Fruit fly (Drosophila melanogaster) whole organism, embryonic: Measurements from ENCODE around the gene CG12289.
A peak's percentile ranks its signal among the peaks of the same experiment; 100 is the strongest.

Experiments used
- Asciz ChIP-seq: fragments of 200-800 bp; sonication (Bioruptor generic); optimal IDR thresholded peaks from 2 replicates; lab custom pipeline; 2017; ENCODE audit warnings: missing biosample characterization, mild to moderate bottlenecking, missing genetic modification characterization, missing genetic modification reagents
- BEAF-32 ChIP-seq: fragments of 200-800 bp; sonication (Bioruptor generic); optimal IDR thresholded peaks from 3 replicates; lab custom pipeline; 2017; ENCODE audit warnings: missing biosample characterization, missing genetic modification characterization, mild to moderate bottlenecking, moderate library complexity, missing genetic modification reagents
- CG10209 ChIP-seq: fragments of 200-800 bp; sonication (Bioruptor generic); optimal IDR thresholded peaks from 3 replicates; lab custom pipeline; 2017; ENCODE audit warnings: missing biosample characterization, mild to moderate bottlenecking, missing genetic modification characterization, missing genetic modification reagents
- CG10431 ChIP-seq: fragments of 200-800 bp; sonication (Bioruptor generic); optimal IDR thresholded peaks from 3 replicates; lab custom pipeline; 2018; ENCODE audit warnings: missing biosample characterization, mild to moderate bottlenecking, missing genetic modification characterization
- CG10462 ChIP-seq: fragments of 200-800 bp; sonication (Bioruptor generic); optimal IDR thresholded peaks from 2 replicates; lab custom pipeline; 2016; ENCODE audit warnings: missing biosample characterization, missing genetic modification characterization
- CG11093 ChIP-seq: fragments of 200-800 bp; sonication (Bioruptor generic); IDR thresholded peaks from 3 replicates; pipeline ENCODE4 v1.3.6; 2022; ENCODE audit warnings: missing biosample characterization, missing genetic modification characterization
- CG11695 ChIP-seq: fragments of 200-800 bp; sonication (Bioruptor generic); IDR thresholded peaks from 3 replicates; pipeline ENCODE4 v1.3.6; 2022; ENCODE audit warnings: missing biosample characterization, missing genetic modification characterization
- CG18262 ChIP-seq: fragments of 200-800 bp; optimal IDR thresholded peaks from 3 replicates; lab custom pipeline; 2019; ENCODE audit warnings: missing biosample characterization, mild to moderate bottlenecking, missing genetic modification characterization, moderate library complexity
- CG2202 ChIP-seq: fragments of 200-800 bp; sonication (Bioruptor generic); optimal IDR thresholded peaks from 2 replicates; lab custom pipeline; 2018; ENCODE audit warnings: missing biosample characterization, mild to moderate bottlenecking, missing genetic modification characterization
- CG2889 ChIP-seq: fragments of 200-800 bp; sonication (Bioruptor generic); IDR thresholded peaks from 3 replicates; pipeline ENCODE4 v1.3.6; 2022; ENCODE audit warnings: missing biosample characterization, missing genetic modification characterization
- CG3065 ChIP-seq: fragments of 200-800 bp; sonication (Bioruptor generic); optimal IDR thresholded peaks from 2 replicates; lab custom pipeline; 2016; ENCODE audit warnings: missing biosample characterization, missing genetic modification characterization
- CG3163 ChIP-seq: fragments of 200-800 bp; sonication (Bioruptor generic); optimal IDR thresholded peaks from 3 replicates; lab custom pipeline; 2016; ENCODE audit warnings: missing biosample characterization, missing genetic modification characterization
- CG3995 ChIP-seq: fragments of 200-800 bp; sonication (Bioruptor generic); optimal IDR thresholded peaks from 3 replicates; lab custom pipeline; 2016; ENCODE audit warnings: missing biosample characterization, missing genetic modification characterization
- CG4424 ChIP-seq: fragments of 200-800 bp; sonication (Bioruptor generic); optimal IDR thresholded peaks from 3 replicates; lab custom pipeline; 2016; ENCODE audit warnings: missing biosample characterization, missing genetic modification characterization
- CG6654 ChIP-seq: fragments of 200-800 bp; sonication (Bioruptor generic); optimal IDR thresholded peaks from 2 replicates; lab custom pipeline; 2017; ENCODE audit warnings: missing biosample characterization, mild to moderate bottlenecking, missing genetic modification characterization
- CG6683 ChIP-seq: fragments of 200-800 bp; sonication (Bioruptor generic); optimal IDR thresholded peaks from 2 replicates; lab custom pipeline; 2017; ENCODE audit warnings: missing biosample characterization, mild to moderate bottlenecking, missing genetic modification characterization, missing genetic modification reagents
- CG6689 ChIP-seq: fragments of 200-800 bp; sonication (Bioruptor generic); IDR thresholded peaks from 2 replicates; pipeline ENCODE4 v1.3.6; 2022; ENCODE audit warnings: missing biosample characterization, missing genetic modification characterization
- CG7839 ChIP-seq: fragments of 200-800 bp; sonication (Bioruptor generic); optimal IDR thresholded peaks from 3 replicates; lab custom pipeline; 2018; ENCODE audit warnings: missing biosample characterization, mild to moderate bottlenecking, missing genetic modification characterization, moderate library complexity
- CG8944 ChIP-seq: fragments of 200-800 bp; sonication (Bioruptor generic); optimal IDR thresholded peaks from 3 replicates; lab custom pipeline; 2016; ENCODE audit warnings: missing biosample characterization, missing genetic modification characterization
- CG9437 ChIP-seq: fragments of 200-800 bp; sonication (Bioruptor generic); optimal IDR thresholded peaks from 2 replicates; lab custom pipeline; 2018; ENCODE audit warnings: missing biosample characterization, mild to moderate bottlenecking, missing genetic modification characterization
- Fer3 ChIP-seq: fragments of 200-800 bp; sonication (Bioruptor generic); optimal IDR thresholded peaks from 2 replicates; lab custom pipeline; 2018; ENCODE audit warnings: missing biosample characterization, mild to moderate bottlenecking, missing genetic modification characterization, moderate library complexity
- GATAe ChIP-seq: fragments of 200-800 bp; sonication (Bioruptor generic); conservative IDR thresholded peaks from 2 replicates; pipeline ENCODE4 v1.3.6; 2022; ENCODE audit warnings: missing biosample characterization, missing genetic modification characterization
- Hmr ChIP-seq: fragments of 200-800 bp; sonication (Bioruptor generic); optimal IDR thresholded peaks from 3 replicates; lab custom pipeline; 2017; ENCODE audit warnings: mild to moderate bottlenecking, missing biosample characterization, missing genetic modification reagents, missing genetic modification characterization
- Hr39 ChIP-seq: fragments of >200 bp; optimal IDR thresholded peaks from 2 replicates; lab custom pipeline; 2017
- Med ChIP-seq: fragments of 200-800 bp; sonication (Bioruptor generic); peaks from one replicate; lab custom pipeline; 2016; ENCODE audit warnings: missing biosample characterization, missing genetic modification characterization, mild to moderate bottlenecking, inconsistent platforms, moderate library complexity
- NK7.1 ChIP-seq: fragments of 200-800 bp; sonication (Bioruptor generic); optimal IDR thresholded peaks from 3 replicates; lab custom pipeline; 2016; ENCODE audit warnings: missing biosample characterization, missing genetic modification characterization
- Scr ChIP-seq: fragments of 200-800 bp; sonication (Bioruptor generic); IDR thresholded peaks from 2 replicates; pipeline ENCODE4 v1.3.6; 2022; ENCODE audit warnings: missing biosample characterization, missing genetic modification characterization; ENCODE audit not compliant: partially characterized antibody
- Stat92E ChIP-seq, 3 experiments: fragments of >200 bp in 2 of 3; fragments of 200-800 bp in 1 of 3; sonication (Bioruptor generic) in 1 of 3; optimal IDR thresholded peaks; 2 replicates each; lab custom pipeline; 2017 to 2019; ENCODE audit warnings: missing biosample characterization in 3 of 3, missing genetic modification characterization in 3 of 3, mild to moderate bottlenecking in 1 of 3, moderate library complexity in 1 of 3
- Taf1 ChIP-seq: fragments of 200-800 bp; sonication (Bioruptor generic); IDR thresholded peaks from 2 replicates; pipeline ENCODE4 v1.3.6; 2022; ENCODE audit warnings: missing biosample characterization, missing genetic modification characterization
- aop ChIP-seq: fragments of 200-800 bp; sonication (Bioruptor generic); IDR thresholded peaks from 2 replicates; pipeline ENCODE4 v1.3.6; 2022; ENCODE audit warnings: missing biosample characterization, missing genetic modification characterization
- dati ChIP-seq: fragments of 200-800 bp; sonication (Bioruptor generic); IDR thresholded peaks from 2 replicates; pipeline ENCODE4 v1.3.6; 2022; ENCODE audit warnings: missing biosample characterization, missing genetic modification characterization
- dm ChIP-seq: fragments of 200-800 bp; sonication (Bioruptor generic); optimal IDR thresholded peaks from 3 replicates; lab custom pipeline; 2016; ENCODE audit warnings: missing biosample characterization, missing genetic modification characterization
- dmrt99B ChIP-seq: fragments of 200-800 bp; sonication (Bioruptor generic); optimal IDR thresholded peaks from 2 replicates; lab custom pipeline; 2018; ENCODE audit warnings: missing biosample characterization, mild to moderate bottlenecking, missing genetic modification characterization, moderate library complexity
- dysf ChIP-seq: fragments of 200-800 bp; sonication (Bioruptor generic); IDR thresholded peaks from 3 replicates; pipeline ENCODE4 v1.3.6; 2022; ENCODE audit warnings: missing biosample characterization, missing genetic modification characterization
- gcm ChIP-seq: fragments of 200-800 bp; sonication (Bioruptor generic); optimal IDR thresholded peaks from 2 replicates; lab custom pipeline; 2019; ENCODE audit warnings: missing biosample characterization, mild to moderate bottlenecking, missing genetic modification characterization, moderate library complexity
- grau ChIP-seq: fragments of 200-800 bp; optimal IDR thresholded peaks from 3 replicates; lab custom pipeline; 2019; ENCODE audit warnings: missing biosample characterization, mild to moderate bottlenecking, missing genetic modification characterization, moderate library complexity
- gsb ChIP-seq: fragments of 200-800 bp; sonication (Bioruptor generic); IDR thresholded peaks from 2 replicates; pipeline ENCODE4 v1.3.6; 2022; ENCODE audit warnings: missing biosample characterization, missing genetic modification characterization
- gt ChIP-seq: fragments of 200-800 bp; sonication (Bioruptor generic); IDR thresholded peaks from 2 replicates; pipeline ENCODE4 v1.3.6; 2022; ENCODE audit warnings: missing biosample characterization, missing genetic modification characterization
- h ChIP-seq: fragments of >200 bp; optimal IDR thresholded peaks from 2 replicates; lab custom pipeline; 2017
- ken ChIP-seq: fragments of 200-800 bp; sonication (Bioruptor generic); IDR thresholded peaks from 3 replicates; pipeline ENCODE4 v1.3.6; 2022; ENCODE audit warnings: missing biosample characterization, missing genetic modification characterization
- lola ChIP-seq, 3 experiments: fragments of >200 bp in 2 of 3; fragments of 200-800 bp in 1 of 3; sonication (Bioruptor generic) in 1 of 3; optimal IDR thresholded peaks; 2 replicates each; lab custom pipeline; 2017 to 2019; ENCODE audit warnings: missing biosample characterization in 3 of 3, missing genetic modification characterization in 3 of 3, mild to moderate bottlenecking in 1 of 3, moderate library complexity in 1 of 3
- nau ChIP-seq: fragments of 200-800 bp; sonication (Bioruptor generic); optimal IDR thresholded peaks from 3 replicates; lab custom pipeline; 2017; ENCODE audit warnings: missing biosample characterization, mild to moderate bottlenecking, missing genetic modification characterization, missing genetic modification reagents
- nerfin-2 ChIP-seq: fragments of 200-800 bp; sonication (Bioruptor generic); IDR thresholded peaks from 2 replicates; pipeline ENCODE4 v1.3.6; 2022; ENCODE audit warnings: missing biosample characterization, missing genetic modification characterization; ENCODE audit not compliant: partially characterized antibody
- odd ChIP-seq: fragments of 200-800 bp; sonication (Bioruptor generic); optimal IDR thresholded peaks from 2 replicates; lab custom pipeline; 2017; ENCODE audit warnings: missing biosample characterization, mild to moderate bottlenecking, missing genetic modification characterization
- pho ChIP-seq: fragments of 200-800 bp; sonication (Bioruptor generic); optimal IDR thresholded peaks from 2 replicates; lab custom pipeline; 2016; ENCODE audit warnings: missing biosample characterization, missing genetic modification characterization
- pum ChIP-seq: fragments of 200-800 bp; sonication (Bioruptor generic); optimal IDR thresholded peaks from 2 replicates; lab custom pipeline; 2016; ENCODE audit warnings: missing biosample characterization, missing genetic modification characterization
- sim ChIP-seq: fragments of 200-800 bp; sonication (Bioruptor generic); IDR thresholded peaks from 2 replicates; pipeline ENCODE4 v1.3.6; 2022; ENCODE audit warnings: missing biosample characterization, missing genetic modification characterization
- slp2 ChIP-seq: fragments of 200-800 bp; sonication (Bioruptor generic); optimal IDR thresholded peaks from 2 replicates; lab custom pipeline; 2016; ENCODE audit warnings: missing biosample characterization, missing genetic modification characterization
- so ChIP-seq: fragments of 200-800 bp; sonication (Bioruptor generic); IDR thresholded peaks from 3 replicates; pipeline ENCODE4 v1.3.6; 2022; ENCODE audit warnings: missing biosample characterization, missing genetic modification characterization
- tap ChIP-seq: fragments of 200-800 bp; optimal IDR thresholded peaks from 3 replicates; lab custom pipeline; 2019; ENCODE audit warnings: missing biosample characterization, mild to moderate bottlenecking, missing genetic modification characterization, moderate library complexity
- unc-4 ChIP-seq: fragments of 200-800 bp; sonication (Bioruptor generic); IDR thresholded peaks from 2 replicates; pipeline ENCODE4 v1.3.6; 2022; ENCODE audit warnings: missing biosample characterization, missing genetic modification characterization; ENCODE audit not compliant: partially characterized antibody
- usp ChIP-seq: fragments of >200 bp; optimal IDR thresholded peaks from 2 replicates; lab custom pipeline; 2017; ENCODE audit warnings: missing biosample characterization, missing genetic modification characterization
- yki ChIP-seq: fragments of >200 bp; optimal IDR thresholded peaks from 3 replicates; lab custom pipeline; 2018

Gene CG12289

DNA sequence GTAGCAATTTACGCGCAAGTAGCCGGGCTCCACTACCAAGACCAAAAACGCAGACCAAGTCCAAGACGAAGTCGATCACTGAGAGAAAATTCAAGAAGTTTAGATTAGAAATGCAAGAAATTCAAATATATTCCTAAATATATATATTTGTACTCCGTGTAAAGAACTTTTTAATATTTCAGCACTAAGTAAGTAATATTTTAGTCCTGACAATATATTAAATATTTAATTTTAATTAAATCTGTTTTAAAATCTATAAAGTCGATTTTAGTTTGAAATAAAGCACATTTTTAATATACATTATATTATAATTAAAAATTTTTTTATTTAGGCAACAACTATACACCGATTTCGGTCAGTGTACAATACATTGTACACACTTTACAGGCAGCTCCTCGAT, 8.7 kb upstream of the CG12289 start (continued):
- TF ChIP-seq Scr (GFP tag; lab: Robert Waterston, UW) (no peak), CG10209 (GFP tag; lab: Kevin White, UChicago) (peak; percentile 28), Hmr (GFP tag; lab: Kevin White, UChicago) (peak; percentile 43), CG10462 (GFP tag; lab: Kevin White, UChicago) (no peak), CG6654 (GFP tag; lab: Kevin White, UChicago) (no peak), Asciz (no peak), usp (GFP tag; lab: Kevin White, UChicago) (no peak), CG2202 (tag; lab: Kevin White, UChicago) (no peak), CG11695 (0 out of 3 replicates have a peak, but pooled peaks have one; percentile 25), unc-4 (GFP tag; lab: Robert Waterston, UW) (no peak), Taf1 (GFP tag; lab: Robert Waterston, UW) (no peak), gt (no peak), ken (no peak), nerfin-2 (GFP tag; lab: Robert Waterston, UW) (no peak), dm (GFP tag; lab: Kevin White, UChicago) (no peak), aop (GFP tag; lab: Robert Waterston, UW) (no peak), CG6683 (no peak), CG8944 (GFP tag; lab: Kevin White, UChicago) (no peak), dmrt99B (tag; lab: Kevin White, UChicago) (peak; percentile 55), yki (no peak), CG9437 (peak; percentile 49), GATAe (GFP tag; lab: Robert Waterston, UW) (no peak), Stat92E (GFP tag; optimal IDR thresholded peaks at IDR 0.05; lab: Kevin White, UChicago) (no peak), CG7839 (peak; percentile 63), pho (GFP tag; lab: Kevin White, UChicago) (no peak), pum (GFP tag; lab: Kevin White, UChicago) (no peak), CG6689 (GFP tag; lab: Robert Waterston, UW) (peak; percentile 43; the same call in 1 of the 2 replicates), lola (GFP tag; optimal IDR thresholded peaks at IDR 0.05; lab: Kevin White, UChicago) (peak in 1 of 3 experiments; percentile 47), gcm (GFP tag; lab: Kevin White, UChicago) (peak; percentile 18), tap (tag; lab: Kevin White, UChicago) (peak; percentile 21), dati (no peak), CG11093 (no peak), gsb (GFP tag; lab: Robert Waterston, UW) (no peak), CG3995 (GFP tag; lab: Kevin White, UChicago) (no peak), CG18262 (tag; lab: Kevin White, UChicago) (peak; percentile 66), Hr39 (no peak), h (lab: Kevin White, UChicago) (no peak), Med (GFP tag; lab: Kevin White, UChicago) (no peak), CG3065 (GFP tag; lab: Kevin White, UChicago) (no peak), CG4424 (GFP tag; lab: Kevin White, UChicago) (peak; percentile 0), Fer3 (tag; lab: Kevin White, UChicago) (no peak), sim (GFP tag; lab: Robert Waterston, UW) (no peak), grau (tag; lab: Kevin White, UChicago) (peak; percentile 62), BEAF-32 (GFP tag; lab: Kevin White, UChicago) (no peak), CG2889 (GFP tag; lab: Robert Waterston, UW) (no peak), CG10431 (GFP tag; lab: Kevin White, UChicago) (no peak), slp2 (GFP tag; lab: Kevin White, UChicago) (no peak), nau (GFP tag; lab: Kevin White, UChicago) (no peak), CG3163 (GFP tag; lab: Kevin White, UChicago) (no peak), NK7.1 (GFP tag; lab: Kevin White, UChicago) (no peak), dysf (GFP tag; lab: Robert Waterston, UW) (no peak), so (GFP tag; lab: Robert Waterston, UW) (no peak), odd (GFP tag; lab: Kevin White, UChicago) (no peak)
